Fruit fly (Drosophila melanogaster) whole organism, embryonic: ENCODE data around the gene Atu.

ENCODE experiments used
- BEAF-32 ChIP-seq: fragments of 200-800 bp; sonication (Bioruptor generic); optimal IDR thresholded peaks from 3 replicates; lab custom pipeline; 2017; ENCODE audit warnings: missing biosample characterization, missing genetic modification characterization, mild to moderate bottlenecking, moderate library complexity, missing genetic modification reagents
- CG10147 ChIP-seq: fragments of 200-800 bp; sonication (Bioruptor generic); optimal IDR thresholded peaks from 2 replicates; lab custom pipeline; 2019; ENCODE audit warnings: missing biosample characterization, mild to moderate bottlenecking, missing genetic modification characterization, moderate library complexity
- CG10431 ChIP-seq: fragments of 200-800 bp; sonication (Bioruptor generic); optimal IDR thresholded peaks from 3 replicates; lab custom pipeline; 2018; ENCODE audit warnings: missing biosample characterization, mild to moderate bottlenecking, missing genetic modification characterization
- CG10565 ChIP-seq: fragments of 200-800 bp; sonication (Bioruptor generic); optimal IDR thresholded peaks from 3 replicates; lab custom pipeline; 2016; ENCODE audit warnings: missing biosample characterization, mild to moderate bottlenecking, missing genetic modification characterization
- CG11695 ChIP-seq: fragments of 200-800 bp; sonication (Bioruptor generic); IDR thresholded peaks from 3 replicates; pipeline ENCODE4 v1.3.6; 2022; ENCODE audit warnings: missing biosample characterization, missing genetic modification characterization
- CG11696 ChIP-seq: fragments of 200-800 bp; sonication (Bioruptor generic); IDR thresholded peaks from 2 replicates; pipeline ENCODE4 v1.3.6; 2022; ENCODE audit warnings: missing biosample characterization, missing genetic modification characterization
- CG12299 ChIP-seq: fragments of 200-800 bp; sonication (Bioruptor generic); optimal IDR thresholded peaks from 2 replicates; lab custom pipeline; 2018; ENCODE audit warnings: missing biosample characterization, mild to moderate bottlenecking, missing genetic modification characterization
- CG13775 ChIP-seq: fragments of 200-800 bp; sonication (Bioruptor generic); optimal IDR thresholded peaks from 3 replicates; lab custom pipeline; 2017; ENCODE audit warnings: missing biosample characterization, mild to moderate bottlenecking, missing genetic modification characterization
- CG1832 ChIP-seq: fragments of 200-800 bp; sonication (Bioruptor generic); optimal IDR thresholded peaks from 2 replicates; lab custom pipeline; 2017; ENCODE audit warnings: missing biosample characterization, mild to moderate bottlenecking, missing genetic modification characterization, inconsistent platforms
- CG7556 ChIP-seq: fragments of 200-800 bp; sonication (Bioruptor generic); optimal IDR thresholded peaks from 2 replicates; lab custom pipeline; 2017; ENCODE audit warnings: missing biosample characterization, mild to moderate bottlenecking, missing genetic modification characterization
- CG7839 ChIP-seq: fragments of 200-800 bp; sonication (Bioruptor generic); optimal IDR thresholded peaks from 3 replicates; lab custom pipeline; 2018; ENCODE audit warnings: missing biosample characterization, mild to moderate bottlenecking, missing genetic modification characterization, moderate library complexity
- CG9727 ChIP-seq: fragments of 200-800 bp; sonication (Bioruptor generic); optimal IDR thresholded peaks from 3 replicates; lab custom pipeline; 2017; ENCODE audit warnings: missing biosample characterization, mild to moderate bottlenecking, missing genetic modification characterization
- Hr39 ChIP-seq: fragments of >200 bp; optimal IDR thresholded peaks from 2 replicates; lab custom pipeline; 2017
- Lhr ChIP-seq: fragments of 200-800 bp; sonication (Bioruptor generic); optimal IDR thresholded peaks from 3 replicates; lab custom pipeline; 2017; ENCODE audit warnings: mild to moderate bottlenecking, missing biosample characterization, missing genetic modification reagents, missing genetic modification characterization
- Oaz ChIP-seq: fragments of 200-800 bp; sonication (Bioruptor generic); IDR thresholded peaks from 2 replicates; pipeline ENCODE4 v1.3.6; 2022; ENCODE audit warnings: missing biosample characterization, missing genetic modification characterization
- PHDP ChIP-seq: fragments of 200-800 bp; sonication (Bioruptor generic); optimal IDR thresholded peaks from 3 replicates; lab custom pipeline; 2018; ENCODE audit warnings: missing biosample characterization, mild to moderate bottlenecking, missing genetic modification characterization, moderate library complexity
- Rfx ChIP-seq: fragments of 200-800 bp; sonication (Bioruptor generic); IDR thresholded peaks from 2 replicates; pipeline ENCODE4 v1.3.6; 2022; ENCODE audit warnings: missing biosample characterization, missing genetic modification characterization
- Sin3A ChIP-seq: fragments of >200 bp; optimal IDR thresholded peaks from 2 replicates; lab custom pipeline; 2018
- Stat92E ChIP-seq, 3 experiments: fragments of >200 bp in 2 of 3; fragments of 200-800 bp in 1 of 3; sonication (Bioruptor generic) in 1 of 3; optimal IDR thresholded peaks; 2 replicates each; lab custom pipeline; 2017 to 2019; ENCODE audit warnings: missing biosample characterization in 3 of 3, missing genetic modification characterization in 3 of 3, mild to moderate bottlenecking in 1 of 3, moderate library complexity in 1 of 3
- Taf1 ChIP-seq: fragments of 200-800 bp; sonication (Bioruptor generic); IDR thresholded peaks from 2 replicates; pipeline ENCODE4 v1.3.6; 2022; ENCODE audit warnings: missing biosample characterization, missing genetic modification characterization
- YL-1 ChIP-seq: fragments of 200-800 bp; sonication (Bioruptor generic); optimal IDR thresholded peaks from 3 replicates; lab custom pipeline; 2017; ENCODE audit warnings: missing biosample characterization, mild to moderate bottlenecking, missing genetic modification characterization
- ato ChIP-seq: fragments of 200-800 bp; sonication (Bioruptor generic); IDR thresholded peaks from 2 replicates; pipeline ENCODE4 v1.3.6; 2022; ENCODE audit warnings: missing biosample characterization, missing genetic modification characterization; ENCODE audit not compliant: partially characterized antibody
- cas ChIP-seq: fragments of 200-800 bp; sonication (Bioruptor generic); IDR thresholded peaks from 2 replicates; pipeline ENCODE4 v1.3.6; 2022; ENCODE audit warnings: missing biosample characterization, missing genetic modification characterization
- cato ChIP-seq: fragments of 200-800 bp; sonication (Bioruptor generic); optimal IDR thresholded peaks from 2 replicates; lab custom pipeline; 2016; ENCODE audit warnings: missing biosample characterization, missing genetic modification characterization, borderline replicate concordance
- cg ChIP-seq: fragments of 200-800 bp; sonication (Bioruptor generic); optimal IDR thresholded peaks from 3 replicates; lab custom pipeline; 2019; ENCODE audit warnings: missing biosample characterization, mild to moderate bottlenecking, missing genetic modification characterization, moderate library complexity
- ci ChIP-seq: fragments of 200-800 bp; sonication (Bioruptor generic); IDR thresholded peaks from 3 replicates; pipeline ENCODE4 v1.3.6; 2022; ENCODE audit warnings: missing biosample characterization, missing genetic modification characterization
- da ChIP-seq: fragments of 200-800 bp; sonication (Bioruptor generic); optimal IDR thresholded peaks from 2 replicates; lab custom pipeline; 2016; ENCODE audit warnings: missing biosample characterization, missing genetic modification characterization
- danr ChIP-seq: fragments of 200-800 bp; sonication (Bioruptor generic); IDR thresholded peaks from 2 replicates; pipeline ENCODE4 v1.3.6; 2022; ENCODE audit warnings: missing biosample characterization, missing genetic modification characterization
- dmrt99B ChIP-seq: fragments of 200-800 bp; sonication (Bioruptor generic); optimal IDR thresholded peaks from 2 replicates; lab custom pipeline; 2018; ENCODE audit warnings: missing biosample characterization, mild to moderate bottlenecking, missing genetic modification characterization, moderate library complexity
- fd64A ChIP-seq: fragments of 200-800 bp; sonication (Bioruptor generic); optimal IDR thresholded peaks from 3 replicates; lab custom pipeline; 2018; ENCODE audit warnings: missing biosample characterization, mild to moderate bottlenecking, missing genetic modification characterization
- ftz-f1 ChIP-seq: fragments of 200-800 bp; sonication (Bioruptor generic); optimal IDR thresholded peaks from 2 replicates; lab custom pipeline; 2016; ENCODE audit warnings: missing biosample characterization, missing genetic modification characterization
- hth ChIP-seq: fragments of >200 bp; optimal IDR thresholded peaks from 2 replicates; lab custom pipeline; 2017; ENCODE audit warnings: inconsistent platforms
- ind ChIP-seq: fragments of 200-800 bp; sonication (Bioruptor generic); optimal IDR thresholded peaks from 3 replicates; lab custom pipeline; 2016; ENCODE audit warnings: missing biosample characterization, missing genetic modification characterization
- jing ChIP-seq: fragments of 200-800 bp; sonication (Bioruptor generic); optimal IDR thresholded peaks from 2 replicates; lab custom pipeline; 2018; ENCODE audit warnings: missing biosample characterization, mild to moderate bottlenecking, missing genetic modification characterization
- lab ChIP-seq: fragments of 200-800 bp; sonication (Bioruptor generic); optimal IDR thresholded peaks from 3 replicates; lab custom pipeline; 2017; ENCODE audit warnings: missing biosample characterization, missing genetic modification characterization, mild to moderate bottlenecking, moderate library complexity, missing genetic modification reagents
- nerfin-1 ChIP-seq: fragments of 200-800 bp; sonication (Bioruptor generic); optimal IDR thresholded peaks from 3 replicates; lab custom pipeline; 2019; ENCODE audit warnings: missing biosample characterization, mild to moderate bottlenecking, missing genetic modification characterization, moderate library complexity
- nerfin-2 ChIP-seq: fragments of 200-800 bp; sonication (Bioruptor generic); IDR thresholded peaks from 2 replicates; pipeline ENCODE4 v1.3.6; 2022; ENCODE audit warnings: missing biosample characterization, missing genetic modification characterization; ENCODE audit not compliant: partially characterized antibody
- org-1 ChIP-seq: fragments of 200-800 bp; sonication (Bioruptor generic); optimal IDR thresholded peaks from 2 replicates; lab custom pipeline; 2017; ENCODE audit warnings: missing biosample characterization, missing genetic modification characterization
- p53 ChIP-seq: fragments of 200-800 bp; sonication (Bioruptor generic); optimal IDR thresholded peaks from 2 replicates; lab custom pipeline; 2016; ENCODE audit warnings: missing biosample characterization, missing genetic modification characterization
- prd ChIP-seq, 3 experiments: fragments of >200 bp in 2 of 3; fragments of 200-800 bp in 1 of 3; sonication (Bioruptor generic) in 1 of 3; optimal IDR thresholded peaks in 2 of 3; IDR thresholded peaks in 1 of 3; 2 replicates in 2 of 3; 3 replicates in 1 of 3; pipeline versions ENCODE4 v1.3.6 to Lab custom; 2017 to 2022; ENCODE audit warnings: missing biosample characterization in 1 of 3, missing genetic modification characterization in 1 of 3
- pum ChIP-seq: fragments of 200-800 bp; sonication (Bioruptor generic); optimal IDR thresholded peaks from 2 replicates; lab custom pipeline; 2016; ENCODE audit warnings: missing biosample characterization, missing genetic modification characterization
- row ChIP-seq: fragments of 200-800 bp; sonication (Bioruptor generic); IDR thresholded peaks from 3 replicates; pipeline ENCODE4 v1.3.6; 2022; ENCODE audit warnings: missing biosample characterization, missing genetic modification characterization
- scrt ChIP-seq: fragments of 200-800 bp; sonication (Bioruptor generic); optimal IDR thresholded peaks from 2 replicates; lab custom pipeline; 2018; ENCODE audit warnings: missing biosample characterization, mild to moderate bottlenecking, missing genetic modification characterization, moderate library complexity
- shn ChIP-seq: fragments of 200-800 bp; sonication (Bioruptor generic); optimal IDR thresholded peaks from 3 replicates; lab custom pipeline; 2016; ENCODE audit warnings: missing biosample characterization, missing genetic modification characterization
- yki ChIP-seq: fragments of >200 bp; optimal IDR thresholded peaks from 3 replicates; lab custom pipeline; 2018
- z ChIP-seq: fragments of 200-800 bp; sonication (Bioruptor generic); IDR thresholded peaks from 3 replicates; pipeline ENCODE4 v1.3.6; 2022; ENCODE audit warnings: missing biosample characterization, missing genetic modification characterization
- zen2 ChIP-seq: fragments of 200-800 bp; sonication (Bioruptor generic); IDR thresholded peaks from 3 replicates; pipeline ENCODE4 v1.3.6; 2022; ENCODE audit warnings: missing biosample characterization, missing genetic modification characterization; ENCODE audit not compliant: partially characterized antibody

The Atu gene

DNA sequence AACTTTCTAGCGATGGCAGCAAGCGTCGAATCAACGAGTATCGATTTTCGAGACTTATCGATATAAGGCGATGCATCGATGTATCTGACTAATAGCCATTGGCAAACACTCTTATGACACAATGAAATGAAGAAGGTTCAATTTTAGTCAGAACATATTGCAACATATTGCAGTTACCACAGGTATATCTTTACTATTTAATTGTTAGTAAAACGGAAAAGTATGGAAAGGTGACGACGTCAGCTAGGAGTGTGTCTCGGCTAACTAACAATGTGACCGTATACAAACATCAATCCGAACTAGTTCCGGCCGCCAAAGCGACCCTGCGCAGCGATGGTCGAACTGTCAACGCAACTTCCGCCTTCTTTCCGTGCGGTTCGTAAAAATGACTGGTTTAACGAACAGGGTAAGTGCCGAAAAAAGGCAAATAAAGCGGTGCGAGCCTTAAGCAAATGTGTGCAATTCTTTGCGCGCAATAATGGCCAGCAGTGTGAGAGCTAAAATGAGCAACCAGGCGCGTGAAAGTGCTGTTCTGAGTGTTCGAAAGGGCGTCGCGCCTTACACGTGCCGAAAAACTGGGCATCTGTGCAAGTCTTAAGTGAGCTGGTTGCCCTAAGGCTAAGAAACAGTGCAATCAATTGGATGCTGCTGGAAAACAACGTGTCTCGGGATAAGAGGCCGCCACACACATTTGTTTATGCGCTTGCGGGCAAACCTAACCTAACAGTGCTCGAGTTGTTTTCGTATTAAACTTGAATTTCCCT, 11.1 kb downstream of the Atu start, which contains the start of the genes Dph4, Spec2 and RpL13A (continued):
- TF ChIP-seq CG12299 (tag; lab: Kevin White, UChicago) (peak; percentile 83), CG10565 (GFP tag; lab: Kevin White, UChicago) (peak; percentile 68), cas (GFP tag; lab: Robert Waterston, UW) (no peak), CG13775 (peak; percentile 97), nerfin-1 (tag; lab: Kevin White, UChicago) (peak; percentile 89), YL-1 (GFP tag; lab: Kevin White, UChicago) (peak; percentile 99), z (no peak), ftz-f1 (GFP tag; lab: Kevin White, UChicago) (peak; percentile 74), dmrt99B (tag; lab: Kevin White, UChicago) (no peak), PHDP (peak; percentile 92), ind (GFP tag; lab: Kevin White, UChicago) (peak; percentile 75), Stat92E (GFP tag; optimal IDR thresholded peaks at IDR 0.05; lab: Kevin White, UChicago) (peak in 1 of 3 experiments; percentile 59), cg (GFP tag; lab: Kevin White, UChicago) (no peak), Lhr (GFP tag; lab: Kevin White, UChicago) (peak; percentile 97), CG11695 (no peak), row (no peak), shn (GFP tag; lab: Kevin White, UChicago) (peak; percentile 92), CG9727 (GFP tag; lab: Kevin White, UChicago) (peak; percentile 97), zen2 (GFP tag; lab: Robert Waterston, UW) (no peak), Taf1 (GFP tag; lab: Robert Waterston, UW) (no peak), Hr39 (lab: Kevin White, UChicago) (no peak), yki (lab: Kevin White, UChicago) (no peak), pum (GFP tag; lab: Kevin White, UChicago) (peak; percentile 69), ato (GFP tag; lab: Robert Waterston, UW) (no peak), Sin3A (lab: Kevin White, UChicago) (peak; percentile 97), ci (GFP tag; lab: Robert Waterston, UW) (no peak), Oaz (GFP tag; lab: Robert Waterston, UW) (no peak), lab (GFP tag; lab: Kevin White, UChicago) (peak; percentile 98), scrt (peak; percentile 89), p53 (GFP tag; lab: Kevin White, UChicago) (peak; percentile 90), CG7556 (GFP tag; lab: Kevin White, UChicago) (peak; percentile 84), CG7839 (tag; lab: Kevin White, UChicago) (peak; percentile 85), CG11696 (GFP tag; lab: Robert Waterston, UW) (no peak), danr (no peak), prd (optimal IDR thresholded peaks at IDR 0.05; lab: Kevin White, UChicago) (no peak), prd (GFP tag; IDR thresholded peaks at IDR 0.05; lab: Robert Waterston, UW) (no peak), CG10431 (peak; percentile 92), CG10147 (GFP tag; lab: Kevin White, UChicago) (peak; percentile 87), hth (lab: Kevin White, UChicago) (no peak), CG1832 (GFP tag; lab: Kevin White, UChicago) (no peak), BEAF-32 (GFP tag; lab: Kevin White, UChicago) (peak; percentile 99), nerfin-2 (GFP tag; lab: Robert Waterston, UW) (no peak), da (peak; percentile 82), org-1 (peak; percentile 92), jing (GFP tag; lab: Kevin White, UChicago) (peak; percentile 72), Rfx (no peak), cato (GFP tag; lab: Kevin White, UChicago) (peak; percentile 76), fd64A (GFP tag; lab: Kevin White, UChicago) (peak; percentile 95)
